Fruit fly (Drosophila melanogaster): ENCODE results near the gene CG34241.

Gene CG34241

DNA sequence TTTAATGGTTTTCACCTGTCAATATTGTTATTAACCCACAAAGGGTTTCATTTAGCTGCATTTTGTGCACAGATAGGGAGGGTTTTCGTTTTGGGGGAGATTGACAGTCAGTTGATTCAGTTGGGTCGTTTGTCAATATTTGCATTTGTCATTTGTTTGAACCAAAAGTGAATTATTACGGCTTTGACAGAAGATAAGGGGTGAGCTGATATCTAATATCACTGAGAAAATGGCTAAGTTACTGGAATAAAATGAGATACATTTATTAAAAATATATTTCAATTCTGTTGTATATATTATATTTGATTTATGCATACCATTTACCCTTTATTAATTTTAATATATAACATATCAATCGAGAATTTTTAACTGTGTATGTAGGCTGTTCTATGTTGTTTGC, 43.9 kb upstream of the CG34241 start (continued):
- TF ChIP-seq BtbVII (GFP tag; optimal IDR thresholded peaks at IDR 0.05) (peak; percentile 54), CTCF (GFP tag; optimal IDR thresholded peaks at IDR 0.05) (peak; percentile 50), CG8478 (optimal IDR thresholded peaks at IDR 0.05) (no peak), CG10462 (GFP tag; optimal IDR thresholded peaks at IDR 0.05) (no peak), Dll (GFP tag; IDR thresholded peaks at IDR 0.05; ENCODE audit: partially characterized antibody) (no peak), HLHmδ (GFP tag; optimal IDR thresholded peaks at IDR 0.05) (peak; percentile 89), CG17829 (tag; optimal IDR thresholded peaks at IDR 0.05) (peak; percentile 70), bab2 (GFP tag; optimal IDR thresholded peaks at IDR 0.05) (peak; percentile 22), CG7271 (tag; optimal IDR thresholded peaks at IDR 0.05) (no peak), CG11504 (tag; optimal IDR thresholded peaks at IDR 0.05) (peak; percentile 49), slbo (GFP tag; IDR thresholded peaks at IDR 0.05) (no peak), slp2 (GFP tag; optimal IDR thresholded peaks at IDR 0.05) (no peak), ham (GFP tag; IDR thresholded peaks at IDR 0.05) (no peak), CG31365 (tag; optimal IDR thresholded peaks at IDR 0.05) (peak; percentile 49), CG13424 (tag; optimal IDR thresholded peaks at IDR 0.05) (peak; percentile 55), Trl (optimal IDR thresholded peaks at IDR 0.05) (no peak), Trl (GFP tag; optimal IDR thresholded peaks at IDR 0.05) (peak; percentile 23), CG7745 (tag; optimal IDR thresholded peaks at IDR 0.05) (peak; percentile 81), B-H1 (GFP tag; IDR thresholded peaks at IDR 0.05) (no peak)

DNA sequence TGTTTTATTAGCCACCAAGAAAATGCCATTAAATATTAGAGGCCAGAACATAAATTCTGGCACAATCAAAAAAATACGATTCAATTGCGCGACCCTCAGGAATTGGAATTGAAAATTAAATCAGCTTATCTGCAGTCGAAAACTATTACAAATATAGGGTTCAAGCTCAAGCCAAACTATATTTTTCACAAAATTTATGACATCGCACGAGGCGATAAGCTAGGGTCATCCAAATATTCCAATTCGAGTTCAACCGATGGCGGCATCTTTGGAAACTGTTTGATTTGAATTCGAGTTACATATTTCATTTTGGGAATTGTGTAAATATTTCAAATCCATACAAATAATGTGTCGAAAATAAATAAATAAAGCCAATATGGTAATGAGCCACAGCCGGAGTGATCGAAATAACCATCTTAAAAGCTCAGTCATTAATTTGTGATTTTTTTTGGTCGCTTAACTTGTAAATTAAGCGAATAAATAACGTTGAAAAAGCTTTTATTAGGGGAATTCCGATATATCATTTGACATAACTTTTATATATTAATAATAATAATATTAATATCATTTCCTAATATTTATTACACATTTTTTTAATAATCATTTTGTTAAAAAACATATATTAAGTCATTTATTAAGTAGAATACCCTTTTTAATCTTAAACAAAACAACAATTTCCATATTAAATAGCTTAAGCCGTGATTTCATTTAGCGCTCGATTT, 42.6 kb upstream of the CG34241 start:
- TF ChIP-seq jing (GFP tag; optimal IDR thresholded peaks at IDR 0.05), result no peak
- TF ChIP-seq NC2α (GFP tag; optimal IDR thresholded peaks at IDR 0.05), result no peak
- TF ChIP-seq wek (GFP tag; optimal IDR thresholded peaks at IDR 0.05), result no peak
- peak; percentile 35 for TF ChIP-seq lab (GFP tag; optimal IDR thresholded peaks at IDR 0.05)
- TF ChIP-seq Abd-B (GFP tag; optimal IDR thresholded peaks at IDR 0.05), result no peak
- TF ChIP-seq CG10366 (GFP tag; IDR thresholded peaks at IDR 0.05), result no peak
- no peak for TF ChIP-seq btn (GFP tag; optimal IDR thresholded peaks at IDR 0.05)
- TF ChIP-seq ci (GFP tag; IDR thresholded peaks at IDR 0.05), result no peak
- no peak for TF ChIP-seq luna (GFP tag; optimal IDR thresholded peaks at IDR 0.05)
- no peak for TF ChIP-seq Six4 (GFP tag; optimal IDR thresholded peaks at IDR 0.05)
- TF ChIP-seq CG6683 (GFP tag; optimal IDR thresholded peaks at IDR 0.05), result no peak
- no peak for TF ChIP-seq tgo (GFP tag; IDR thresholded peaks at IDR 0.05)
- peak; percentile 29 for TF ChIP-seq Blimp-1 (GFP tag; optimal IDR thresholded peaks at IDR 0.05)
- TF ChIP-seq Dll (GFP tag; IDR thresholded peaks at IDR 0.05; ENCODE audit: partially characterized antibody), result no peak
- no peak for TF ChIP-seq CG14050 (GFP tag; IDR thresholded peaks at IDR 0.05)
- TF ChIP-seq CG10462 (GFP tag; optimal IDR thresholded peaks at IDR 0.05), result no peak
- no peak for TF ChIP-seq Camta (GFP tag; optimal IDR thresholded peaks at IDR 0.05)
- TF ChIP-seq tx (GFP tag; optimal IDR thresholded peaks at IDR 0.05), result no peak
- no peak for TF ChIP-seq CG13287 (GFP tag; IDR thresholded peaks at IDR 0.05; ENCODE audit: partially characterized antibody)
- peak; percentile 9; the same call in 1 of the 2 replicates for TF ChIP-seq CG6689 (GFP tag; IDR thresholded peaks at IDR 0.05)
- no peak for TF ChIP-seq Usf (GFP tag; optimal IDR thresholded peaks at IDR 0.05)
- TF ChIP-seq Gug (GFP tag; IDR thresholded peaks at IDR 0.05), result no peak
- no peak for TF ChIP-seq CG17328 (GFP tag; IDR thresholded peaks at IDR 0.05)
- no peak for TF ChIP-seq HLHmδ (GFP tag; optimal IDR thresholded peaks at IDR 0.05)
- no peak for TF ChIP-seq CG12769 (tag; optimal IDR thresholded peaks at IDR 0.05)
- no peak for TF ChIP-seq usp (GFP tag; optimal IDR thresholded peaks at IDR 0.05)
- no peak for TF ChIP-seq Ssrp (tag; optimal IDR thresholded peaks at IDR 0.05)
- no peak for TF ChIP-seq Ets65A (GFP tag)
- no peak for TF ChIP-seq CG18476 (GFP tag; optimal IDR thresholded peaks at IDR 0.05)
- TF ChIP-seq Eip74EF (GFP tag; optimal IDR thresholded peaks at IDR 0.05), result peak in 1 of 2 experiments; percentile 10
- TF ChIP-seq CG10959 (GFP tag; IDR thresholded peaks at IDR 0.05), result no peak
- TF ChIP-seq amos (GFP tag; IDR thresholded peaks at IDR 0.05; ENCODE audit: partially characterized antibody), result no peak
- no peak for TF ChIP-seq CG16813 (GFP tag; IDR thresholded peaks at IDR 0.05; ENCODE audit: partially characterized antibody)
- peak; percentile 44 for TF ChIP-seq CG7556 (GFP tag; optimal IDR thresholded peaks at IDR 0.05)
- TF ChIP-seq ttk (GFP tag; IDR thresholded peaks at IDR 0.05), result no peak
